Worm (Caenorhabditis elegans) whole organism, late embryonic: Measurements from ENCODE around the gene str-52.

ENCODE experiments used
- C38D4.7 ChIP-seq: fragments of 200-800 bp; sonication (Bioruptor generic); optimal IDR thresholded peaks from 2 replicates; lab custom pipeline; 2018; ENCODE audit warnings: mild to moderate bottlenecking, missing genetic modification characterization, moderate library complexity, missing compliant biosample characterization
- F13H6.1 ChIP-seq: sonication (generic microtip); optimal IDR thresholded peaks from 2 replicates; lab custom pipeline; 2016; ENCODE audit warnings: missing genetic modification characterization, missing compliant biosample characterization
- K09A11.1 ChIP-seq: sonication (generic microtip); optimal IDR thresholded peaks from 2 replicates; lab custom pipeline; 2017; ENCODE audit warnings: antibody characterized with exemption, mild to moderate bottlenecking, missing genetic modification characterization, missing compliant biosample characterization; ENCODE audit not compliant: insufficient read depth
- T23F11.4 ChIP-seq: fragments of 200-800 bp; sonication (Bioruptor generic); optimal IDR thresholded peaks from 2 replicates; lab custom pipeline; 2018; ENCODE audit warnings: mild to moderate bottlenecking, missing genetic modification characterization, missing compliant biosample characterization
- Y22D7AL.16 ChIP-seq: sonication (generic microtip); optimal IDR thresholded peaks from 2 replicates; lab custom pipeline; 2016; ENCODE audit warnings: missing genetic modification characterization, missing compliant biosample characterization
- ahr-1 ChIP-seq: sonication (generic microtip); optimal IDR thresholded peaks from 2 replicates; lab custom pipeline; 2016; ENCODE audit warnings: missing genetic modification characterization, missing compliant biosample characterization
- ama-1 ChIP-seq: fragments of 150-350 bp; optimal IDR thresholded peaks from 2 replicates; lab custom pipeline; 2014
- ceh-14 ChIP-seq: sonication (generic microtip); optimal IDR thresholded peaks from 2 replicates; lab custom pipeline; 2016; ENCODE audit warnings: missing genotype, missing genetic modification characterization, missing compliant biosample characterization
- ceh-19 ChIP-seq: fragments of 200-800 bp; sonication (Bioruptor generic); optimal IDR thresholded peaks from 2 replicates; lab custom pipeline; 2018; ENCODE audit warnings: mild to moderate bottlenecking, missing genetic modification characterization, missing compliant biosample characterization
- ceh-30 ChIP-seq: fragments of 150-350 bp; optimal IDR thresholded peaks from 2 replicates; lab custom pipeline; 2014; ENCODE audit warnings: missing biosample characterization, missing genetic modification characterization
- ceh-31 ChIP-seq: sonication (generic microtip); optimal IDR thresholded peaks from 2 replicates; lab custom pipeline; 2016; ENCODE audit warnings: missing genetic modification characterization, missing compliant biosample characterization
- ceh-34 ChIP-seq: sonication (generic microtip); optimal IDR thresholded peaks from 2 replicates; lab custom pipeline; 2016; ENCODE audit warnings: mild to moderate bottlenecking, missing genetic modification characterization, missing compliant biosample characterization
- ceh-9 ChIP-seq: sonication (generic microtip); optimal IDR thresholded peaks from 2 replicates; lab custom pipeline; 2016; ENCODE audit warnings: mild to moderate bottlenecking, missing genetic modification characterization, inconsistent platforms, missing compliant biosample characterization
- dve-1 ChIP-seq: sonication (generic microtip); optimal IDR thresholded peaks from 2 replicates; lab custom pipeline; 2017; ENCODE audit warnings: antibody characterized with exemption, mild to moderate bottlenecking, missing genetic modification characterization, missing compliant biosample characterization
- elt-2 ChIP-seq: sonication (generic microtip); optimal IDR thresholded peaks from 2 replicates; lab custom pipeline; 2016; ENCODE audit warnings: missing genetic modification reagents, missing genetic modification characterization, missing compliant biosample characterization
- elt-4 ChIP-seq: sonication (generic microtip); optimal IDR thresholded peaks from 2 replicates; lab custom pipeline; 2016; ENCODE audit warnings: missing genetic modification characterization, missing compliant biosample characterization
- ets-4 ChIP-seq: sonication (generic microtip); optimal IDR thresholded peaks from 2 replicates; lab custom pipeline; 2016; ENCODE audit warnings: missing genetic modification characterization, missing compliant biosample characterization
- eyg-1 ChIP-seq: sonication (generic microtip); optimal IDR thresholded peaks from 2 replicates; lab custom pipeline; 2016; ENCODE audit warnings: missing genotype, missing genetic modification characterization, missing compliant biosample characterization
- fkh-10 ChIP-seq: fragments of 150-350 bp; optimal IDR thresholded peaks from 2 replicates; lab custom pipeline; 2014; ENCODE audit warnings: missing biosample characterization, missing genetic modification reagents, missing genetic modification characterization
- gmeb-2 ChIP-seq: sonication (generic microtip); optimal IDR thresholded peaks from 2 replicates; lab custom pipeline; 2016; ENCODE audit warnings: missing genetic modification characterization, inconsistent platforms, missing compliant biosample characterization
- hlh-30 ChIP-seq: sonication (generic microtip); optimal IDR thresholded peaks from 2 replicates; lab custom pipeline; 2017; ENCODE audit warnings: antibody characterized with exemption, missing genetic modification characterization, missing compliant biosample characterization; ENCODE audit not compliant: insufficient read depth
- hlh-8 ChIP-seq: sonication (generic microtip); optimal IDR thresholded peaks from 2 replicates; lab custom pipeline; 2016; ENCODE audit warnings: missing genotype, missing genetic modification characterization, missing compliant biosample characterization
- lim-6 ChIP-seq: sonication (generic microtip); optimal IDR thresholded peaks from 2 replicates; lab custom pipeline; 2016; ENCODE audit warnings: missing genetic modification characterization, missing compliant biosample characterization
- lin-11 ChIP-seq: fragments of 200-800 bp; sonication (Bioruptor generic); optimal IDR thresholded peaks from 2 replicates; lab custom pipeline; 2018; ENCODE audit warnings: mild to moderate bottlenecking, missing genetic modification characterization, missing compliant biosample characterization
- mec-3 ChIP-seq: sonication (generic microtip); optimal IDR thresholded peaks from 2 replicates; lab custom pipeline; 2016; ENCODE audit warnings: borderline replicate concordance, missing genetic modification characterization, missing compliant biosample characterization
- nhr-232 ChIP-seq: sonication (generic microtip); optimal IDR thresholded peaks from 2 replicates; lab custom pipeline; 2016; ENCODE audit warnings: missing genetic modification characterization, missing compliant biosample characterization
- npax-4 ChIP-seq: sonication (generic microtip); optimal IDR thresholded peaks from 2 replicates; lab custom pipeline; 2016; ENCODE audit warnings: missing genetic modification characterization, missing compliant biosample characterization
- odd-2 ChIP-seq: sonication (generic microtip); optimal IDR thresholded peaks from 2 replicates; lab custom pipeline; 2017; ENCODE audit warnings: antibody characterized with exemption, mild to moderate bottlenecking, missing genetic modification characterization, missing compliant biosample characterization
- pag-3 ChIP-seq: sonication (generic microtip); optimal IDR thresholded peaks from 2 replicates; lab custom pipeline; 2016; ENCODE audit warnings: missing compliant biosample characterization, missing genetic modification characterization, borderline replicate concordance
- pat-9 ChIP-seq: fragments of 200-800 bp; sonication (Bioruptor generic); optimal IDR thresholded peaks from 2 replicates; lab custom pipeline; 2018; ENCODE audit warnings: mild to moderate bottlenecking, missing genetic modification characterization, moderate library complexity, missing compliant biosample characterization
- pax-1 ChIP-seq: fragments of 150-350 bp; optimal IDR thresholded peaks from 2 replicates; lab custom pipeline; 2014; ENCODE audit warnings: missing biosample characterization, missing genetic modification characterization
- pha-2 ChIP-seq: sonication (generic microtip); optimal IDR thresholded peaks from 2 replicates; lab custom pipeline; 2017; ENCODE audit warnings: mild to moderate bottlenecking, missing genetic modification characterization, missing compliant biosample characterization
- pha-4 ChIP-seq: fragments of 150-350 bp; optimal IDR thresholded peaks from 2 replicates; lab custom pipeline; 2018; ENCODE audit warnings: missing biosample characterization, missing genetic modification reagents, missing genetic modification characterization
- pqm-1 ChIP-seq: sonication (generic microtip); optimal IDR thresholded peaks from 2 replicates; lab custom pipeline; 2016; ENCODE audit warnings: missing genetic modification characterization, missing compliant biosample characterization
- pros-1 ChIP-seq: fragments of 150-350 bp; optimal IDR thresholded peaks from 2 replicates; lab custom pipeline; 2014; ENCODE audit warnings: missing biosample characterization, missing genetic modification reagents, missing genetic modification characterization
- rnt-1 ChIP-seq: sonication (generic microtip); optimal IDR thresholded peaks from 2 replicates; lab custom pipeline; 2016; ENCODE audit warnings: missing genetic modification characterization, missing compliant biosample characterization
- sdc-2 ChIP-seq: sonication (generic microtip); optimal IDR thresholded peaks from 2 replicates; lab custom pipeline; 2016; ENCODE audit warnings: missing genotype, missing genetic modification characterization, missing compliant biosample characterization
- sox-2 ChIP-seq: fragments of 200-800 bp; sonication (Bioruptor generic); IDR thresholded peaks from 2 replicates; pipeline ENCODE4 v1.3.6; 2022; ENCODE audit warnings: missing genetic modification reagents, missing genetic modification characterization, missing compliant biosample characterization
- sox-4 ChIP-seq: sonication (generic microtip); optimal IDR thresholded peaks from 2 replicates; lab custom pipeline; 2017; ENCODE audit warnings: mild to moderate bottlenecking, missing genetic modification characterization, inconsistent platforms, missing compliant biosample characterization
- tbx-2 ChIP-seq: sonication (generic microtip); optimal IDR thresholded peaks from 2 replicates; lab custom pipeline; 2016; ENCODE audit warnings: missing genetic modification characterization, missing compliant biosample characterization
- tbx-7 ChIP-seq: sonication (generic microtip); optimal IDR thresholded peaks from 2 replicates; lab custom pipeline; 2016; ENCODE audit warnings: missing genotype, missing genetic modification characterization, missing compliant biosample characterization
- unc-3 ChIP-seq, 2 experiments: fragments of 200-800 bp in 1 of 2; sonication (Bioruptor generic) in 1 of 2; sonication (generic microtip) in 1 of 2; conservative IDR thresholded peaks in 1 of 2; optimal IDR thresholded peaks in 1 of 2; 2 replicates each; pipeline versions ENCODE4 v1.3.6 to Lab custom; 2016 to 2022; ENCODE audit warnings: missing compliant biosample characterization in 2 of 2, missing genetic modification characterization in 2 of 2, missing genetic modification reagents in 1 of 2
- unc-42 ChIP-seq: sonication (generic microtip); optimal IDR thresholded peaks from 2 replicates; lab custom pipeline; 2016; ENCODE audit warnings: missing genotype, missing genetic modification characterization, missing compliant biosample characterization
- unc-86 ChIP-seq: sonication (generic microtip); optimal IDR thresholded peaks from 2 replicates; lab custom pipeline; 2016; ENCODE audit warnings: missing genetic modification characterization, missing compliant biosample characterization
- ztf-16 ChIP-seq: sonication (generic microtip); optimal IDR thresholded peaks from 2 replicates; lab custom pipeline; 2017; ENCODE audit warnings: missing genetic modification characterization, missing compliant biosample characterization

The str-52 gene

DNA sequence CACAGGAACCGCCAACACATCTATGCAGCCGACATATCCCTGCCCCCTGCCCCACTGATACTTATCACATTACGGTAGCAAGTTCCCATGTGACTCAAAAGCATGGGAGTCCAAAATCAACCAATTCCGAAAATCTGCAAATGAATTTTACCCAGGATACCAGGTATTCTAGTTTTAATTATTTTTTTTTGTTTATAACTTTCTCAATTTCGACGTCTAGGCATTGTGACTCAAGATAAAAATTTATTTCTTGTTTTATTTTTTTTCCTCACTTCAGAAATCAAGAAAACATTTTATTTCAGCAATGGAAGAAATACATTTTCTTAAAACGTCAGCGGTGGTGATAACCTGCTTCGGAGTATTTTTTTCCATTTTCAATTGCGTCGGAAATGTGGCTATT, 5.5 kb upstream of the str-52 start, which contains the start of gene srbc-24:
Gene srbc-24, plus strand, starts transcription at position 301 of the 400 bp plus-strand sequence.
- TF ChIP-seq dve-1 (tag; lab: Kevin White, UChicago) (no peak), pros-1 (tag; lab: Kevin White, UChicago) (no peak), ceh-9 (tag; lab: Kevin White, UChicago) (no peak), ztf-16 (no peak), pha-4 (tag; lab: Kevin White, UChicago) (no peak), lin-11 (tag; lab: Kevin White, UChicago) (no peak), ama-1 (lab: Kevin White, UChicago) (no peak), T23F11.4 (GFP tag; lab: Kevin White, UChicago) (no peak), sox-2 (GFP tag; lab: Robert Waterston, UW) (no peak), pha-2 (tag; lab: Kevin White, UChicago) (no peak), tbx-7 (tag; lab: Kevin White, UChicago) (no peak), npax-4 (tag; lab: Kevin White, UChicago) (no peak), C38D4.7 (GFP tag; lab: Kevin White, UChicago) (no peak), hlh-30 (tag; lab: Kevin White, UChicago) (no peak), ceh-30 (tag; lab: Kevin White, UChicago) (no peak), hlh-8 (no peak)
- TF ChIP-seq, all 69 proteins: peak for 0

- TF ChIP-seq nhr-232 (no peak), pat-9 (tag; lab: Kevin White, UChicago) (no peak), hlh-8 (no peak)
- TF ChIP-seq, all 69 proteins: peak for 0
Observed at ce11 chrV:2150876-2151275, 4.9 kb upstream of the str-52 start, which contains the start of gene C45H4.13. Gene C45H4.13 (minus strand): TSS chrV:2150976.

DNA sequence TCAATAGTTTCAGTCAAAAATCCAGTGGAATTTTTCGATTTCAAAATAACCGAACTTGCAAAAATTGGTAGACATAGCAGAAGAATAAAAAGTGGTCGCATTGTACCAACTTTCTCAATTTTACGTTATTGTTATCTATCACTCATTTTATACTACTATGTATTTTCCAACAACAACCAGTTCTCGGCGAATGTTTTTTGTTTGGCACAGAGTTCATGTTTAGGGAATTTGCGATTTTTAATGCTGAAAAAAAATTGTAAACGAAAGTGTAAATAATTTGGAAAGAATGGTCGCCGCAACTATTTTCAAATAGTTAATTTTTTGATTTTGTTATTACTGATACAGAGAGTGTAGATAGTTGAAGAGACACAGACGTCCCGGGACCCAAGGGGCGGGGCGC, 3.5 kb upstream of the str-52 start, which contains the start of gene C45H4.21:
Gene C45H4.21, minus strand, starts transcription at position 101 of the 400 bp plus-strand sequence.
- no peak for TF ChIP-seq elt-2 (tag; lab: Kevin White, UChicago)
- no peak for TF ChIP-seq gmeb-2
- no peak for TF ChIP-seq mec-3 (tag; lab: Kevin White, UChicago)
- no peak for TF ChIP-seq eyg-1 (tag; lab: Kevin White, UChicago)
- no peak for TF ChIP-seq Y22D7AL.16
- no peak for TF ChIP-seq ceh-14
- no peak for TF ChIP-seq elt-4 (tag; lab: Kevin White, UChicago)
- no peak for TF ChIP-seq unc-42 (tag; lab: Kevin White, UChicago)
- TF ChIP-seq sdc-2 = no peak
- no peak for TF ChIP-seq pqm-1 (tag; lab: Kevin White, UChicago)
- TF ChIP-seq pha-2 (tag; lab: Kevin White, UChicago) = no peak
- no peak for TF ChIP-seq lim-6 (tag; lab: Kevin White, UChicago)
- no peak for TF ChIP-seq ceh-34
- TF ChIP-seq K09A11.1 (tag; lab: Kevin White, UChicago) = no peak
- no peak for TF ChIP-seq sox-4 (tag; lab: Kevin White, UChicago)
- TF ChIP-seq pha-4 (tag; lab: Kevin White, UChicago) = no peak
- no peak for TF ChIP-seq ets-4 (tag; lab: Kevin White, UChicago)
- no peak for TF ChIP-seq unc-3 (GFP tag; conservative IDR thresholded peaks at IDR 0.05; lab: Robert Waterston, UW)
- no peak for TF ChIP-seq unc-3 (tag; optimal IDR thresholded peaks at IDR 0.05; lab: Kevin White, UChicago)
- TF ChIP-seq F13H6.1 (tag; lab: Kevin White, UChicago) = no peak
- TF ChIP-seq ceh-31 = no peak

- TF ChIP-seq pax-1 = no peak
- no peak for TF ChIP-seq tbx-2
- TF ChIP-seq unc-86 (tag; lab: Kevin White, UChicago) = no peak
- TF ChIP-seq pqm-1 (tag; lab: Kevin White, UChicago) = no peak
- TF ChIP-seq ahr-1 = no peak
- TF ChIP-seq ztf-16 = no peak
- no peak for TF ChIP-seq npax-4 (tag; lab: Kevin White, UChicago)
- no peak for TF ChIP-seq ets-4 (tag; lab: Kevin White, UChicago)
- no peak for TF ChIP-seq pha-4 (tag; lab: Kevin White, UChicago)
- no peak for TF ChIP-seq sox-2 (GFP tag; lab: Robert Waterston, UW)
- TF ChIP-seq elt-4 (tag; lab: Kevin White, UChicago) = no peak
- TF ChIP-seq fkh-10 (GFP tag; lab: Kevin White, UChicago) = no peak
- TF ChIP-seq ama-1 (lab: Kevin White, UChicago) = no peak
- TF ChIP-seq ceh-34 = no peak
- no peak for TF ChIP-seq pag-3 (tag; lab: Kevin White, UChicago)
- TF ChIP-seq rnt-1 (tag; lab: Kevin White, UChicago) = no peak
- TF ChIP-seq ceh-19 (GFP tag; lab: Kevin White, UChicago) = no peak
- TF ChIP-seq odd-2 (tag; lab: Kevin White, UChicago) = no peak
Observed at ce11 chrV:2146795-2147194, 851 bp upstream of the str-52 start, which contains the start of gene srbc-20. Gene srbc-20 (plus strand): TSS chrV:2147095.
